Worm (Caenorhabditis elegans) whole organism, L1 larva: Measurements from ENCODE around the gene F08F1.4.

Source experiments
- C16A3.4 ChIP-seq: fragments of 150-350 bp; optimal IDR thresholded peaks from 2 replicates; lab custom pipeline; 2014; ENCODE audit warnings: missing biosample characterization, missing genetic modification characterization
- Y116A8C.19 ChIP-seq: sonication (generic microtip); optimal IDR thresholded peaks from 2 replicates; lab custom pipeline; 2016; ENCODE audit warnings: missing compliant biosample characterization, missing genetic modification characterization, borderline replicate concordance
- aha-1 ChIP-seq: fragments of 150-350 bp; optimal IDR thresholded peaks from 2 replicates; lab custom pipeline; 2014; ENCODE audit warnings: missing biosample characterization, missing genetic modification characterization
- alr-1 ChIP-seq: fragments of 200-800 bp; sonication (Bioruptor generic); optimal IDR thresholded peaks from 2 replicates; lab custom pipeline; 2018; ENCODE audit warnings: borderline replicate concordance, mild to moderate bottlenecking, missing genetic modification characterization, missing compliant biosample characterization
- aly-2 ChIP-seq: fragments of 150-350 bp; optimal IDR thresholded peaks from 2 replicates; lab custom pipeline; 2014; ENCODE audit warnings: missing biosample characterization, missing genetic modification characterization
- blmp-1 ChIP-seq: fragments of 150-350 bp; optimal IDR thresholded peaks from 2 replicates; lab custom pipeline; 2014; ENCODE audit warnings: missing biosample characterization, missing genetic modification characterization
- ceh-82 ChIP-seq, 3 experiments: fragments of 150-350 bp in 1 of 3; sonication (generic microtip) in 2 of 3; optimal IDR thresholded peaks; 2 replicates each; lab custom pipeline; 2014 to 2017; ENCODE audit warnings: missing biosample characterization in 3 of 3, missing genetic modification characterization in 3 of 3
- dsc-1 ChIP-seq: sonication (generic microtip); optimal IDR thresholded peaks from 2 replicates; lab custom pipeline; 2016; ENCODE audit warnings: mild to moderate bottlenecking, missing genetic modification characterization, missing compliant biosample characterization
- efl-1 ChIP-seq, 4 experiments: fragments of 150-350 bp; optimal IDR thresholded peaks in 3 of 4; peaks in 1 of 4; 1 replicate in 1 of 4; 2 replicates in 3 of 4; lab custom pipeline; 2014; ENCODE audit warnings: missing biosample characterization in 2 of 4, missing genetic modification characterization in 2 of 4, missing genetic modification reagents in 2 of 4
- egl-13 ChIP-seq: sonication (generic microtip); optimal IDR thresholded peaks from 2 replicates; lab custom pipeline; 2016; ENCODE audit warnings: missing genotype, missing genetic modification reagents, missing genetic modification characterization, missing compliant biosample characterization
- egl-27 ChIP-seq, 2 experiments: fragments of 150-350 bp in 1 of 2; sonication (generic microtip); optimal IDR thresholded peaks; 3 replicates each; lab custom pipeline; 2017 to 2018; ENCODE audit warnings: missing biosample characterization in 2 of 2, missing genetic modification characterization in 2 of 2, missing genetic modification reagents in 2 of 2
- elt-2 ChIP-seq: sonication (generic microtip); optimal IDR thresholded peaks from 2 replicates; lab custom pipeline; 2016; ENCODE audit warnings: missing genetic modification characterization, mild to moderate bottlenecking, inconsistent platforms, missing compliant biosample characterization, missing genetic modification reagents
- elt-3 ChIP-seq, 6 experiments: fragments of 150-350 bp in 1 of 6; sonication (generic microtip); optimal IDR thresholded peaks; 2 replicates each; lab custom pipeline; 2017 to 2018; ENCODE audit warnings: missing biosample characterization in 6 of 6, missing genetic modification characterization in 6 of 6, inconsistent platforms in 1 of 6
- fkh-10 ChIP-seq: sonication (generic microtip); optimal IDR thresholded peaks from 2 replicates; lab custom pipeline; 2017; ENCODE audit warnings: missing biosample characterization, missing genetic modification reagents, missing genetic modification characterization
- fkh-8 ChIP-seq: sonication (generic microtip); optimal IDR thresholded peaks from 2 replicates; lab custom pipeline; 2016; ENCODE audit warnings: mild to moderate bottlenecking, missing genetic modification characterization, missing compliant biosample characterization
- hlh-17 ChIP-seq: fragments of 200-800 bp; sonication (Bioruptor generic); optimal IDR thresholded peaks from 2 replicates; lab custom pipeline; 2018; ENCODE audit warnings: missing genetic modification characterization, mild to moderate bottlenecking, missing compliant biosample characterization, moderate library complexity, borderline replicate concordance
- hpl-2 ChIP-seq: fragments of 150-350 bp; optimal IDR thresholded peaks from 2 replicates; lab custom pipeline; 2014; ENCODE audit warnings: missing biosample characterization, missing genetic modification reagents, missing genetic modification characterization
- isw-1 ChIP-seq: fragments of 200-800 bp; sonication (Bioruptor generic); IDR thresholded peaks from 2 replicates; pipeline ENCODE4 v1.3.6; 2022; ENCODE audit warnings: missing genetic modification characterization, missing compliant biosample characterization
- jun-1 ChIP-seq: fragments of 150-350 bp; optimal IDR thresholded peaks from 2 replicates; lab custom pipeline; 2014; ENCODE audit warnings: missing biosample characterization, missing genetic modification reagents, missing genetic modification characterization
- lin-13 ChIP-seq: fragments of 150-350 bp; optimal IDR thresholded peaks from 2 replicates; lab custom pipeline; 2014; ENCODE audit warnings: missing biosample characterization, missing genetic modification reagents, missing genetic modification characterization
- lin-14 ChIP-seq: fragments of 200-800 bp; sonication (Bioruptor generic); optimal IDR thresholded peaks from 2 replicates; lab custom pipeline; 2018; ENCODE audit warnings: mild to moderate bottlenecking, missing genetic modification characterization, moderate library complexity, missing compliant biosample characterization
- lin-15B ChIP-seq: fragments of 150-350 bp; sonication (generic microtip); optimal IDR thresholded peaks from 3 replicates; lab custom pipeline; 2014; ENCODE audit warnings: missing biosample characterization, missing genetic modification characterization
- lin-35 ChIP-seq, 2 experiments: fragments of 150-350 bp; optimal IDR thresholded peaks; 2 replicates each; lab custom pipeline; 2014; ENCODE audit warnings: missing biosample characterization in 2 of 2, missing genetic modification characterization in 2 of 2, missing genetic modification reagents in 2 of 2
- lin-39 ChIP-seq: fragments of 150-350 bp; optimal IDR thresholded peaks from 2 replicates; lab custom pipeline; 2014; ENCODE audit warnings: missing biosample characterization, missing genetic modification reagents, missing genetic modification characterization
- mdl-1 ChIP-seq, 2 experiments: fragments of 150-350 bp; optimal IDR thresholded peaks; 2 replicates each; lab custom pipeline; 2014 to 2017; ENCODE audit warnings: missing biosample characterization in 2 of 2, missing genetic modification characterization in 2 of 2, inconsistent platforms in 1 of 2
- mef-2 ChIP-seq: fragments of 150-350 bp; optimal IDR thresholded peaks from 2 replicates; lab custom pipeline; 2014; ENCODE audit warnings: missing biosample characterization, missing genetic modification characterization
- mep-1 ChIP-seq: fragments of 150-350 bp; optimal IDR thresholded peaks from 2 replicates; lab custom pipeline; 2014; ENCODE audit warnings: missing biosample characterization, missing genetic modification characterization
- nhr-11 ChIP-seq: fragments of 150-350 bp; optimal IDR thresholded peaks from 2 replicates; lab custom pipeline; 2014; ENCODE audit warnings: missing biosample characterization, missing genetic modification characterization
- nhr-12 ChIP-seq: sonication (generic microtip); optimal IDR thresholded peaks from 2 replicates; lab custom pipeline; 2017; ENCODE audit warnings: missing biosample characterization, missing genetic modification characterization
- nhr-20 ChIP-seq: sonication (generic microtip); optimal IDR thresholded peaks from 2 replicates; lab custom pipeline; 2016; ENCODE audit warnings: mild to moderate bottlenecking, missing genetic modification characterization, missing compliant biosample characterization
- nhr-237 ChIP-seq: fragments of 150-350 bp; optimal IDR thresholded peaks from 2 replicates; lab custom pipeline; 2014; ENCODE audit warnings: missing biosample characterization, missing genetic modification characterization
- nhr-28 ChIP-seq: fragments of 150-350 bp; optimal IDR thresholded peaks from 2 replicates; lab custom pipeline; 2014; ENCODE audit warnings: missing biosample characterization, missing genetic modification characterization
- nhr-47 ChIP-seq: sonication (generic microtip); optimal IDR thresholded peaks from 2 replicates; lab custom pipeline; 2016; ENCODE audit warnings: mild to moderate bottlenecking, missing genetic modification characterization, moderate library complexity, missing compliant biosample characterization
- nhr-71 ChIP-seq: sonication (generic microtip); optimal IDR thresholded peaks from 2 replicates; lab custom pipeline; 2016; ENCODE audit warnings: mild to moderate bottlenecking, missing genetic modification characterization, moderate library complexity, missing compliant biosample characterization
- nhr-77 ChIP-seq: fragments of 150-350 bp; optimal IDR thresholded peaks from 2 replicates; lab custom pipeline; 2014; ENCODE audit warnings: missing biosample characterization, missing genetic modification characterization
- nhr-84 ChIP-seq: sonication (generic microtip); optimal IDR thresholded peaks from 2 replicates; lab custom pipeline; 2017; ENCODE audit warnings: missing biosample characterization, missing genetic modification characterization
- nhr-85 ChIP-seq: sonication (generic microtip); peaks from one replicate; lab custom pipeline; 2016; ENCODE audit warnings: missing genetic modification characterization, inconsistent platforms, missing compliant biosample characterization
- pag-3 ChIP-seq: sonication (generic microtip); optimal IDR thresholded peaks from 2 replicates; lab custom pipeline; 2017; ENCODE audit warnings: missing genetic modification characterization, mild to moderate bottlenecking, missing compliant biosample characterization, antibody characterized with exemption, borderline replicate concordance; ENCODE audit not compliant: insufficient read depth
- pax-3 ChIP-seq: fragments of 200-800 bp; sonication (Bioruptor generic); optimal IDR thresholded peaks from 2 replicates; lab custom pipeline; 2018; ENCODE audit warnings: mild to moderate bottlenecking, missing genetic modification characterization, moderate library complexity, missing compliant biosample characterization
- pqm-1 ChIP-seq: sonication (generic microtip); optimal IDR thresholded peaks from 3 replicates; lab custom pipeline; 2017; ENCODE audit warnings: missing biosample characterization, missing genetic modification characterization
- snu-23 ChIP-seq: sonication (generic microtip); optimal IDR thresholded peaks from 2 replicates; lab custom pipeline; 2016; ENCODE audit warnings: missing genetic modification characterization, missing compliant biosample characterization
- sup-37 ChIP-seq: fragments of 200-800 bp; sonication (Bioruptor generic); optimal IDR thresholded peaks from 2 replicates; lab custom pipeline; 2018; ENCODE audit warnings: mild to moderate bottlenecking, missing genetic modification characterization, missing compliant biosample characterization
- unc-130 ChIP-seq: fragments of 150-350 bp; optimal IDR thresholded peaks from 2 replicates; lab custom pipeline; 2017; ENCODE audit warnings: missing biosample characterization, missing genetic modification characterization, inconsistent platforms
- unc-62 ChIP-seq: fragments of 150-350 bp; optimal IDR thresholded peaks from 2 replicates; lab custom pipeline; 2014; ENCODE audit warnings: missing biosample characterization, missing genetic modification reagents, missing genetic modification characterization
- unc-86 ChIP-seq: sonication (generic microtip); optimal IDR thresholded peaks from 2 replicates; lab custom pipeline; 2016; ENCODE audit warnings: missing genetic modification characterization, missing compliant biosample characterization
- xbp-1 ChIP-seq: sonication (generic microtip); optimal IDR thresholded peaks from 2 replicates; lab custom pipeline; 2016; ENCODE audit warnings: missing genetic modification characterization, missing compliant biosample characterization
- zag-1 ChIP-seq: fragments of 150-350 bp; optimal IDR thresholded peaks from 2 replicates; lab custom pipeline; 2014; ENCODE audit warnings: missing biosample characterization, missing genetic modification characterization
- zip-4 ChIP-seq: fragments of 200-800 bp; sonication (Bioruptor generic); optimal IDR thresholded peaks from 2 replicates; lab custom pipeline; 2018; ENCODE audit warnings: mild to moderate bottlenecking, missing genetic modification characterization, moderate library complexity, missing compliant biosample characterization

F08F1.4 gene

ce11 chrX:8384642-8385181, 28.5 kb upstream of the F08F1.4 start, which contains the start of gene F41D9.2:
TSS of gene F41D9.2 (minus strand) at chrX:8384945.
- TF ChIP-seq snu-23 (GFP tag; lab: Kevin White, UChicago) (peak; percentile 24), efl-1 (optimal IDR thresholded peaks at IDR 0.05; lab: Kevin White, UChicago) (no peak), efl-1 (GFP tag; optimal IDR thresholded peaks at IDR 0.05 in 1 of 2; lab: Kevin White, UChicago) (peak in 1 of 2 experiments; percentile 44), lin-35 (GFP tag; optimal IDR thresholded peaks at IDR 0.05; lab: Kevin White, UChicago) (no peak), unc-62 (no peak), egl-13 (no peak), nhr-20 (peak; percentile 8), unc-86 (tag; lab: Kevin White, UChicago) (no peak), nhr-28 (tag; lab: Kevin White, UChicago) (no peak), ceh-82 (tag; optimal IDR thresholded peaks at IDR 0.05; lab: Kevin White, UChicago) (no peak), lin-39 (tag; lab: Kevin White, UChicago) (no peak), nhr-85 (tag; lab: Kevin White, UChicago) (peak; percentile 80), nhr-11 (tag; lab: Kevin White, UChicago) (no peak), jun-1 (no peak), Y116A8C.19 (tag; lab: Kevin White, UChicago) (no peak), isw-1 (GFP tag; lab: Robert Waterston, UW) (no peak), mdl-1 (tag; optimal IDR thresholded peaks at IDR 0.05; lab: Kevin White, UChicago) (no peak), nhr-84 (no peak), zag-1 (tag; lab: Kevin White, UChicago) (no peak), unc-130 (tag; lab: Kevin White, UChicago) (no peak), aha-1 (tag; lab: Kevin White, UChicago) (no peak), elt-3 (tag; optimal IDR thresholded peaks at IDR 0.05; lab: Kevin White, UChicago) (peak in 2 of 6 experiments; percentile 7 to 30), fkh-10 (no peak), pag-3 (tag; lab: Kevin White, UChicago) (no peak), lin-13 (GFP tag; lab: Kevin White, UChicago) (no peak), mep-1 (peak; percentile 35), pax-3 (tag; lab: Kevin White, UChicago) (no peak), zip-4 (GFP tag; lab: Kevin White, UChicago) (no peak), nhr-71 (no peak), blmp-1 (tag; lab: Kevin White, UChicago) (peak; percentile 61), mef-2 (tag; lab: Kevin White, UChicago) (no peak), C16A3.4 (no peak), lin-14 (GFP tag; lab: Kevin White, UChicago) (peak; percentile 22), egl-27 (tag; optimal IDR thresholded peaks at IDR 0.05; lab: Kevin White, UChicago) (no peak)

- TF ChIP-seq lin-13 (GFP tag; lab: Kevin White, UChicago) = no peak
- no peak for TF ChIP-seq nhr-12 (tag; lab: Kevin White, UChicago)
- TF ChIP-seq pqm-1 (tag; lab: Kevin White, UChicago) = no peak
- peak; percentile 55 for TF ChIP-seq xbp-1 (tag; lab: Kevin White, UChicago)
- TF ChIP-seq nhr-47 (tag; lab: Kevin White, UChicago) = peak; percentile 70
- TF ChIP-seq elt-3 (tag; optimal IDR thresholded peaks at IDR 0.05; lab: Kevin White, UChicago) = no peak
- TF ChIP-seq nhr-237 (tag; lab: Kevin White, UChicago) = no peak
- TF ChIP-seq fkh-8 (tag; lab: Kevin White, UChicago) = no peak
- TF ChIP-seq hpl-2 (GFP tag; lab: Kevin White, UChicago) = no peak
- TF ChIP-seq lin-15B = no peak
- no peak for TF ChIP-seq alr-1 (tag; lab: Kevin White, UChicago)
- no peak for TF ChIP-seq aly-2 (tag; lab: Kevin White, UChicago)
- TF ChIP-seq efl-1 (optimal IDR thresholded peaks at IDR 0.05; lab: Kevin White, UChicago) = no peak
- peak in 1 of 2 experiments; percentile 77 for TF ChIP-seq efl-1 (GFP tag; optimal IDR thresholded peaks at IDR 0.05 in 1 of 2; lab: Kevin White, UChicago)
- TF ChIP-seq lin-14 (GFP tag; lab: Kevin White, UChicago) = peak; percentile 62
- TF ChIP-seq nhr-11 (tag; lab: Kevin White, UChicago) = no peak
- TF ChIP-seq ceh-82 (tag; optimal IDR thresholded peaks at IDR 0.05; lab: Kevin White, UChicago) = peak; percentile 15 to 35 (median 34)
- TF ChIP-seq dsc-1 = peak; percentile 64
- no peak; the same call in 1 of the 2 replicates for TF ChIP-seq isw-1 (GFP tag; lab: Robert Waterston, UW)
- no peak for TF ChIP-seq elt-2
- no peak for TF ChIP-seq sup-37 (GFP tag; lab: Kevin White, UChicago)
- TF ChIP-seq nhr-84 = no peak
- TF ChIP-seq lin-39 (tag; lab: Kevin White, UChicago) = no peak
- no peak for TF ChIP-seq nhr-77 (tag; lab: Kevin White, UChicago)
- peak in 1 of 2 experiments; percentile 67 for TF ChIP-seq mdl-1 (tag; optimal IDR thresholded peaks at IDR 0.05; lab: Kevin White, UChicago)
- no peak for TF ChIP-seq hlh-17 (GFP tag; lab: Kevin White, UChicago)
Observed at ce11 chrX:8386068-8386851, 27.0 kb upstream of the F08F1.4 start.
